Fruit fly (Drosophila melanogaster) whole organism, prepupa: Measurements from ENCODE around the gene MED14.

Source experiments
- Blimp-1 ChIP-seq: fragments of 200-800 bp; sonication (Bioruptor generic); optimal IDR thresholded peaks from 3 replicates; lab custom pipeline; 2017; ENCODE audit warnings: missing biosample characterization, missing genetic modification characterization, mild to moderate bottlenecking, moderate library complexity, missing genetic modification reagents
- CG10631 ChIP-seq: fragments of 200-800 bp; sonication (Bioruptor generic); optimal IDR thresholded peaks from 2 replicates; lab custom pipeline; 2016; ENCODE audit warnings: missing biosample characterization, missing genetic modification characterization
- CG11294 ChIP-seq: fragments of 200-800 bp; sonication (Bioruptor generic); IDR thresholded peaks from 2 replicates; pipeline ENCODE4 v1.3.6; 2022; ENCODE audit warnings: missing biosample characterization, missing genetic modification characterization
- CG11762 ChIP-seq: fragments of 200-800 bp; sonication (Bioruptor generic); optimal IDR thresholded peaks from 3 replicates; lab custom pipeline; 2016; ENCODE audit warnings: missing biosample characterization, missing genetic modification characterization; ENCODE audit not compliant: insufficient read depth
- CG15336 ChIP-seq: fragments of 200-800 bp; sonication (Bioruptor generic); IDR thresholded peaks from 2 replicates; pipeline ENCODE4 v1.3.6; 2022; ENCODE audit warnings: missing biosample characterization, missing genetic modification characterization
- CG1621 ChIP-seq: fragments of 200-800 bp; sonication (Bioruptor generic); optimal IDR thresholded peaks from 3 replicates; lab custom pipeline; 2018; ENCODE audit warnings: missing biosample characterization, mild to moderate bottlenecking, missing genetic modification characterization
- CG16779 ChIP-seq: fragments of 200-800 bp; sonication (Bioruptor generic); optimal IDR thresholded peaks from 3 replicates; lab custom pipeline; 2017; ENCODE audit warnings: missing biosample characterization, mild to moderate bottlenecking, missing genetic modification characterization
- CG3032 ChIP-seq: fragments of 200-800 bp; optimal IDR thresholded peaks from 2 replicates; lab custom pipeline; 2019; ENCODE audit warnings: missing biosample characterization, mild to moderate bottlenecking, missing genetic modification characterization, moderate library complexity
- CG31627 ChIP-seq: fragments of 200-800 bp; sonication (Bioruptor generic); optimal IDR thresholded peaks from 3 replicates; lab custom pipeline; 2016; ENCODE audit warnings: missing biosample characterization, missing genetic modification characterization
- CG32006 ChIP-seq: fragments of 200-800 bp; sonication (Bioruptor generic); optimal IDR thresholded peaks from 3 replicates; lab custom pipeline; 2017; ENCODE audit warnings: missing biosample characterization, mild to moderate bottlenecking, missing genetic modification characterization
- CG34406 ChIP-seq: fragments of 200-800 bp; sonication (Bioruptor generic); optimal IDR thresholded peaks from 3 replicates; lab custom pipeline; 2016; ENCODE audit warnings: missing biosample characterization, missing genetic modification characterization
- CG3919 ChIP-seq: fragments of 200-800 bp; sonication (Bioruptor generic); optimal IDR thresholded peaks from 3 replicates; lab custom pipeline; 2016; ENCODE audit warnings: missing biosample characterization, missing genetic modification characterization
- CG4318 ChIP-seq: fragments of 200-800 bp; sonication (Bioruptor generic); optimal IDR thresholded peaks from 3 replicates; lab custom pipeline; 2017; ENCODE audit warnings: missing biosample characterization, mild to moderate bottlenecking, missing genetic modification characterization
- CG6276 ChIP-seq: fragments of 200-800 bp; sonication (Bioruptor generic); optimal IDR thresholded peaks from 2 replicates; lab custom pipeline; 2017; ENCODE audit warnings: missing biosample characterization, mild to moderate bottlenecking, missing genetic modification characterization
- CG6792 ChIP-seq: fragments of 200-800 bp; sonication (Bioruptor generic); optimal IDR thresholded peaks from 3 replicates; lab custom pipeline; 2016; ENCODE audit warnings: missing biosample characterization, missing genetic modification characterization
- CG6808 ChIP-seq: fragments of 200-800 bp; sonication (Bioruptor generic); optimal IDR thresholded peaks from 3 replicates; lab custom pipeline; 2017; ENCODE audit warnings: missing biosample characterization, missing genetic modification characterization, mild to moderate bottlenecking, moderate library complexity, missing genetic modification reagents
- CG6854 ChIP-seq: fragments of 200-800 bp; sonication (Bioruptor generic); optimal IDR thresholded peaks from 2 replicates; lab custom pipeline; 2017; ENCODE audit warnings: missing biosample characterization, mild to moderate bottlenecking, missing genetic modification characterization
- CG7368 ChIP-seq: fragments of 200-800 bp; sonication (Bioruptor generic); optimal IDR thresholded peaks from 3 replicates; lab custom pipeline; 2016; ENCODE audit warnings: missing biosample characterization, missing genetic modification characterization
- CG8119 ChIP-seq: fragments of 200-800 bp; sonication (Bioruptor generic); IDR thresholded peaks from 3 replicates; pipeline ENCODE4 v1.3.6; 2022; ENCODE audit warnings: missing biosample characterization, missing genetic modification characterization
- CG8319 ChIP-seq: fragments of 200-800 bp; sonication (Bioruptor generic); optimal IDR thresholded peaks from 3 replicates; lab custom pipeline; 2016; ENCODE audit warnings: missing biosample characterization, missing genetic modification characterization
- CG8632 ChIP-seq: fragments of 200-800 bp; sonication (Bioruptor generic); optimal IDR thresholded peaks from 3 replicates; lab custom pipeline; 2016; ENCODE audit warnings: missing biosample characterization, missing genetic modification characterization
- CG9139 ChIP-seq: fragments of 200-800 bp; sonication (Bioruptor generic); optimal IDR thresholded peaks from 3 replicates; lab custom pipeline; 2017; ENCODE audit warnings: missing biosample characterization, mild to moderate bottlenecking, missing genetic modification characterization
- Eip78C ChIP-seq: fragments of 200-800 bp; sonication (Bioruptor generic); peaks from one replicate; lab custom pipeline; 2016; ENCODE audit warnings: missing biosample characterization, missing genetic modification characterization
- Eip93F ChIP-seq: fragments of 200-800 bp; sonication (Bioruptor generic); optimal IDR thresholded peaks from 2 replicates; lab custom pipeline; 2016; ENCODE audit warnings: missing biosample characterization, mild to moderate bottlenecking, missing genetic modification characterization
- Ets96B ChIP-seq: fragments of 200-800 bp; optimal IDR thresholded peaks from 2 replicates; lab custom pipeline; 2019; ENCODE audit warnings: missing biosample characterization, mild to moderate bottlenecking, missing genetic modification characterization, moderate library complexity
- Gug ChIP-seq: fragments of 200-800 bp; sonication (Bioruptor generic); IDR thresholded peaks from 2 replicates; pipeline ENCODE4 v1.3.6; 2022; ENCODE audit warnings: missing biosample characterization, missing genetic modification characterization
- Hr38 ChIP-seq: sonication (Bioruptor generic); optimal IDR thresholded peaks from 2 replicates; lab custom pipeline; 2016; ENCODE audit warnings: missing biosample characterization, missing genetic modification characterization
- Hr39 ChIP-seq: fragments of 200-800 bp; sonication (Bioruptor generic); optimal IDR thresholded peaks from 2 replicates; lab custom pipeline; 2016; ENCODE audit warnings: missing biosample characterization, missing genetic modification characterization
- Lpt ChIP-seq: fragments of 200-800 bp; sonication (Bioruptor generic); optimal IDR thresholded peaks from 3 replicates; lab custom pipeline; 2016; ENCODE audit warnings: missing biosample characterization, missing genetic modification characterization
- Sox102F ChIP-seq: fragments of 200-800 bp; sonication (Bioruptor generic); optimal IDR thresholded peaks from 2 replicates; lab custom pipeline; 2016; ENCODE audit warnings: missing biosample characterization, mild to moderate bottlenecking, missing genetic modification characterization
- Sox15 ChIP-seq: fragments of 200-800 bp; sonication (Bioruptor generic); optimal IDR thresholded peaks from 3 replicates; lab custom pipeline; 2016; ENCODE audit warnings: missing biosample characterization, missing genetic modification characterization
- achi ChIP-seq: fragments of 200-800 bp; sonication (Bioruptor generic); optimal IDR thresholded peaks from 3 replicates; lab custom pipeline; 2016; ENCODE audit warnings: missing biosample characterization, missing genetic modification characterization
- dac ChIP-seq: fragments of 200-800 bp; sonication (Bioruptor generic); optimal IDR thresholded peaks from 2 replicates; lab custom pipeline; 2017; ENCODE audit warnings: missing biosample characterization, mild to moderate bottlenecking, missing genetic modification characterization
- eg ChIP-seq: fragments of 200-800 bp; sonication (Bioruptor generic); IDR thresholded peaks from 3 replicates; pipeline ENCODE4 v1.3.6; 2022; ENCODE audit warnings: missing biosample characterization, missing genetic modification characterization
- fd59A ChIP-seq: fragments of 200-800 bp; sonication (Bioruptor generic); optimal IDR thresholded peaks from 2 replicates; lab custom pipeline; 2017; ENCODE audit warnings: missing biosample characterization, mild to moderate bottlenecking, missing genetic modification characterization, missing genetic modification reagents
- fd85E ChIP-seq: fragments of 200-800 bp; sonication (Bioruptor generic); optimal IDR thresholded peaks from 3 replicates; lab custom pipeline; 2016; ENCODE audit warnings: missing biosample characterization, missing genetic modification characterization
- fkh ChIP-seq: fragments of 200-800 bp; sonication (Bioruptor generic); optimal IDR thresholded peaks from 3 replicates; lab custom pipeline; 2017; ENCODE audit warnings: missing biosample characterization, mild to moderate bottlenecking, missing genetic modification characterization, moderate library complexity
- lz ChIP-seq: fragments of 200-800 bp; sonication (Bioruptor generic); optimal IDR thresholded peaks from 3 replicates; lab custom pipeline; 2016; ENCODE audit warnings: missing biosample characterization, missing genetic modification characterization
- net ChIP-seq: fragments of 200-800 bp; sonication (Bioruptor generic); optimal IDR thresholded peaks from 3 replicates; lab custom pipeline; 2016; ENCODE audit warnings: missing biosample characterization, missing genetic modification characterization
- pdm3 ChIP-seq: fragments of 200-800 bp; sonication (Bioruptor generic); optimal IDR thresholded peaks from 3 replicates; lab custom pipeline; 2016; ENCODE audit warnings: missing biosample characterization, missing genetic modification characterization
- ss ChIP-seq, 2 experiments: fragments of 200-800 bp; sonication (Bioruptor generic); optimal IDR thresholded peaks; 2 replicates in 1 of 2; 3 replicates in 1 of 2; lab custom pipeline; 2017 to 2018; ENCODE audit warnings: mild to moderate bottlenecking in 2 of 2, missing biosample characterization in 2 of 2, missing genetic modification characterization in 2 of 2, moderate library complexity in 1 of 2
- svp ChIP-seq: fragments of 200-800 bp; sonication (Bioruptor generic); peaks from one replicate; lab custom pipeline; 2016; ENCODE audit warnings: missing biosample characterization, missing genetic modification characterization
- topi ChIP-seq: fragments of 200-800 bp; sonication (Bioruptor generic); optimal IDR thresholded peaks from 3 replicates; lab custom pipeline; 2016; ENCODE audit warnings: missing biosample characterization, missing genetic modification characterization
- vri ChIP-seq: fragments of 200-800 bp; sonication (Bioruptor generic); optimal IDR thresholded peaks from 3 replicates; lab custom pipeline; 2016; ENCODE audit warnings: missing biosample characterization, mild to moderate bottlenecking, missing genetic modification characterization

Gene MED14

dm6 chr3L:642146-642864 lies 49.3 kb downstream of the MED14 start (continued):
- TF ChIP-seq CG6276 (GFP tag; lab: Kevin White, UChicago) (peak; percentile 43), Ets96B (tag; lab: Kevin White, UChicago) (peak; percentile 54), fkh (GFP tag; lab: Kevin White, UChicago) (no peak), CG4318 (GFP tag; lab: Kevin White, UChicago) (peak; percentile 51), Hr39 (GFP tag; lab: Kevin White, UChicago) (no peak), CG15336 (GFP tag; lab: Robert Waterston, UW) (peak; percentile 63; the same call in 1 of the 2 replicates), net (no peak), ss (GFP tag; optimal IDR thresholded peaks at IDR 0.05; lab: Kevin White, UChicago) (no peak), CG6808 (peak; percentile 56), CG8119 (GFP tag; lab: Robert Waterston, UW) (peak; percentile 64; the same call in 2 of the 3 replicates), CG8319 (no peak), CG6792 (no peak), CG9139 (no peak), Sox15 (GFP tag; lab: Kevin White, UChicago) (no peak), topi (GFP tag; lab: Kevin White, UChicago) (no peak), lz (GFP tag; lab: Kevin White, UChicago) (no peak), CG11294 (GFP tag; lab: Robert Waterston, UW) (no peak), CG8632 (GFP tag; lab: Kevin White, UChicago) (no peak), eg (GFP tag; lab: Robert Waterston, UW) (0 out of 3 replicates have a peak, but pooled peaks have one; percentile 11), CG7368 (GFP tag; lab: Kevin White, UChicago) (no peak), fd85E (GFP tag; lab: Kevin White, UChicago) (no peak), Hr38 (GFP tag; lab: Kevin White, UChicago) (no peak), achi (GFP tag; lab: Kevin White, UChicago) (peak; percentile 48), dac (GFP tag; lab: Kevin White, UChicago) (no peak), CG32006 (GFP tag; lab: Kevin White, UChicago) (peak; percentile 82), CG31627 (GFP tag; lab: Kevin White, UChicago) (no peak), svp (peak; percentile 25), Gug (GFP tag; lab: Robert Waterston, UW) (peak; percentile 29; the same call in 1 of the 2 replicates), CG16779 (tag; lab: Kevin White, UChicago) (peak; percentile 2)

- TF ChIP-seq fkh (GFP tag; lab: Kevin White, UChicago) (peak; percentile 92), vri (GFP tag; lab: Kevin White, UChicago) (peak; percentile 0), CG34406 (GFP tag; lab: Kevin White, UChicago) (no peak), Eip93F (GFP tag; lab: Kevin White, UChicago) (no peak)
Observed at dm6 chr3L:642865-643738, 50.1 kb downstream of the MED14 start.

- peak; percentile 89 for TF ChIP-seq Sox102F (GFP tag; lab: Kevin White, UChicago)
- TF ChIP-seq CG1621, result peak; percentile 86
- TF ChIP-seq CG8632 (GFP tag; lab: Kevin White, UChicago), result peak; percentile 78
- peak; percentile 59 for TF ChIP-seq Blimp-1 (GFP tag; lab: Kevin White, UChicago)
- peak; percentile 92 for TF ChIP-seq CG10631
- TF ChIP-seq CG3032, result peak; percentile 81
- TF ChIP-seq fd59A (GFP tag; lab: Kevin White, UChicago), result peak; percentile 82
- TF ChIP-seq CG15336 (GFP tag; lab: Robert Waterston, UW), result peak; percentile 94
- TF ChIP-seq CG9139, result peak; percentile 50
- peak; percentile 91 for TF ChIP-seq CG11762
- TF ChIP-seq achi (GFP tag; lab: Kevin White, UChicago), result peak; percentile 92
- TF ChIP-seq CG3919, result peak; percentile 95
- peak; percentile 91 for TF ChIP-seq Hr39 (GFP tag; lab: Kevin White, UChicago)
- peak; percentile 95 for TF ChIP-seq Lpt (GFP tag; lab: Kevin White, UChicago)
- peak; percentile 98 for TF ChIP-seq CG32006 (GFP tag; lab: Kevin White, UChicago)
- peak; percentile 94 for TF ChIP-seq pdm3 (GFP tag; lab: Kevin White, UChicago)
- peak; percentile 80 for TF ChIP-seq CG6854 (GFP tag; lab: Kevin White, UChicago)
- TF ChIP-seq CG6276 (GFP tag; lab: Kevin White, UChicago), result peak; percentile 87
- peak; percentile 93 for TF ChIP-seq svp
- TF ChIP-seq Eip78C (GFP tag; lab: Kevin White, UChicago), result peak; percentile 97
Observed at dm6 chr3L:644111-644718, 51.2 kb downstream of the MED14 start.
